Fruit fly (Drosophila melanogaster): ENCODE results near the gene CG13713.
A peak's percentile ranks its signal among the peaks of the same experiment; 100 is the strongest.

Gene CG13713

dm6 chr3L:4691775-4692174 lies 5.6 kb upstream of the CG13713 start (continued):
- TF ChIP-seq gro (GFP tag; optimal IDR thresholded peaks at IDR 0.05), result no peak
- TF ChIP-seq CG4424 (GFP tag; optimal IDR thresholded peaks at IDR 0.05), result peak; percentile 49
- TF ChIP-seq fu2 (GFP tag; optimal IDR thresholded peaks at IDR 0.05), result no peak
- no peak for TF ChIP-seq CG11247 (GFP tag; IDR thresholded peaks at IDR 0.05)
- TF ChIP-seq HLH54F (GFP tag; optimal IDR thresholded peaks at IDR 0.05), result no peak
- no peak for TF ChIP-seq fru (optimal IDR thresholded peaks at IDR 0.05)
- no peak for TF ChIP-seq Nf-YB (GFP tag; optimal IDR thresholded peaks at IDR 0.05)
- no peak for TF ChIP-seq BtbVII (GFP tag; optimal IDR thresholded peaks at IDR 0.05)
- TF ChIP-seq kni (GFP tag; optimal IDR thresholded peaks at IDR 0.05), result no peak
- TF ChIP-seq gfzf (GFP tag; optimal IDR thresholded peaks at IDR 0.05), result no peak
- peak; percentile 46 for TF ChIP-seq CG7556 (GFP tag; optimal IDR thresholded peaks at IDR 0.05)
- TF ChIP-seq chif (GFP tag; optimal IDR thresholded peaks at IDR 0.05), result no peak
- TF ChIP-seq run (tag; optimal IDR thresholded peaks at IDR 0.05), result no peak
- TF ChIP-seq Antp (GFP tag; optimal IDR thresholded peaks at IDR 0.05), result no peak
- no peak for TF ChIP-seq Mrtf (GFP tag; IDR thresholded peaks at IDR 0.05)
- no peak for TF ChIP-seq Sry-δ (GFP tag; optimal IDR thresholded peaks at IDR 0.05)
- peak; percentile 32 for TF ChIP-seq CG12391 (tag; optimal IDR thresholded peaks at IDR 0.05)
- no peak for TF ChIP-seq D19B (GFP tag; optimal IDR thresholded peaks at IDR 0.05)
- TF ChIP-seq Deaf1 (tag; optimal IDR thresholded peaks at IDR 0.05), result no peak
- TF ChIP-seq B-H1 (GFP tag; IDR thresholded peaks at IDR 0.05), result no peak
- TF ChIP-seq salm (tag; optimal IDR thresholded peaks at IDR 0.05), result no peak
- no peak for TF ChIP-seq pfk (GFP tag; optimal IDR thresholded peaks at IDR 0.05)
- TF ChIP-seq Spps (tag; optimal IDR thresholded peaks at IDR 0.05), result peak; percentile 15
- no peak for TF ChIP-seq CG17186 (GFP tag; optimal IDR thresholded peaks at IDR 0.05)
- TF ChIP-seq Awh (GFP tag; IDR thresholded peaks at IDR 0.05), result no peak
- no peak for TF ChIP-seq CG31224 (GFP tag; IDR thresholded peaks at IDR 0.05)
- no peak for TF ChIP-seq Eip74EF (GFP tag; optimal IDR thresholded peaks at IDR 0.05)
- TF ChIP-seq CG10979 (tag; optimal IDR thresholded peaks at IDR 0.05), result peak; percentile 77
- no peak for TF ChIP-seq CG10274 (GFP tag; optimal IDR thresholded peaks at IDR 0.05)
- no peak for TF ChIP-seq CG4854 (GFP tag; optimal IDR thresholded peaks at IDR 0.05)
- no peak for TF ChIP-seq Kr (GFP tag; optimal IDR thresholded peaks at IDR 0.05)
- TF ChIP-seq Ets97D (GFP tag; optimal IDR thresholded peaks at IDR 0.05), result no peak
- 0 out of 3 replicates have a peak, but pooled peaks have one; percentile 45 for TF ChIP-seq ci (GFP tag; IDR thresholded peaks at IDR 0.05)
- no peak for TF ChIP-seq Hr39 (optimal IDR thresholded peaks at IDR 0.05)
- 0 out of 3 replicates have a peak, but pooled peaks have one; percentile 33 for TF ChIP-seq H15 (GFP tag; IDR thresholded peaks at IDR 0.05)
- peak; percentile 16 for TF ChIP-seq PHDP (tag; optimal IDR thresholded peaks at IDR 0.05)
- TF ChIP-seq CG17568 (GFP tag; optimal IDR thresholded peaks at IDR 0.05), result no peak
- TF ChIP-seq CG5953 (GFP tag; IDR thresholded peaks at IDR 0.05), result no peak
- TF ChIP-seq chinmo (GFP tag; IDR thresholded peaks at IDR 0.05; ENCODE audit: partially characterized antibody), result no peak
- no peak for TF ChIP-seq CG8281 (tag; optimal IDR thresholded peaks at IDR 0.05)
- no peak for TF ChIP-seq Trl (optimal IDR thresholded peaks at IDR 0.05)
- TF ChIP-seq Trl (GFP tag; optimal IDR thresholded peaks at IDR 0.05), result no peak
- TF ChIP-seq wor (GFP tag; IDR thresholded peaks at IDR 0.05), result no peak
- TF ChIP-seq CG5245 (GFP tag; optimal IDR thresholded peaks at IDR 0.05), result no peak
- TF ChIP-seq phol (tag; optimal IDR thresholded peaks at IDR 0.05), result peak; percentile 65
- no peak for TF ChIP-seq Oaz (GFP tag; IDR thresholded peaks at IDR 0.05)
- no peak for TF ChIP-seq so (GFP tag; IDR thresholded peaks at IDR 0.05)
- TF ChIP-seq CG12236 (GFP tag; optimal IDR thresholded peaks at IDR 0.05), result no peak
- no peak for TF ChIP-seq Side (GFP tag; optimal IDR thresholded peaks at IDR 0.05)
- no peak for TF ChIP-seq maf-S (GFP tag; optimal IDR thresholded peaks at IDR 0.05)
- TF ChIP-seq btn (GFP tag; optimal IDR thresholded peaks at IDR 0.05), result no peak
- TF ChIP-seq Opbp (GFP tag; IDR thresholded peaks at IDR 0.05; ENCODE audit: partially characterized antibody), result no peak
- no peak for TF ChIP-seq CG6272 (GFP tag; IDR thresholded peaks at IDR 0.05)

All from whole organism, embryonic.